Worm (Caenorhabditis elegans) whole organism, young adult: ENCODE results near the gene T19B10.2.

Experiments
- B0336.3 ChIP-seq: fragments of 200-800 bp; sonication (Bioruptor generic); IDR thresholded peaks from 2 replicates; pipeline ENCODE4 v1.3.6; 2022; ENCODE audit warnings: missing genetic modification characterization, missing compliant biosample characterization
- F37B4.10 ChIP-seq: fragments of 200-800 bp; sonication (Bioruptor generic); IDR thresholded peaks from 2 replicates; pipeline ENCODE4 v1.3.6; 2022; ENCODE audit warnings: missing genetic modification characterization, missing compliant biosample characterization
- Y95B8A.8 ChIP-seq: fragments of 200-800 bp; sonication (Bioruptor generic); IDR thresholded peaks from 2 replicates; pipeline ENCODE4 v1.3.6; 2022; ENCODE audit warnings: missing genetic modification reagents, missing genetic modification characterization, missing compliant biosample characterization
- chd-7 ChIP-seq: sonication (generic microtip); optimal IDR thresholded peaks from 2 replicates; lab custom pipeline; 2016; ENCODE audit warnings: mild to moderate bottlenecking, missing genetic modification characterization, moderate library complexity, missing compliant biosample characterization
- dpff-1 ChIP-seq: sonication (generic microtip); optimal IDR thresholded peaks from 2 replicates; lab custom pipeline; 2017; ENCODE audit warnings: mild to moderate bottlenecking, missing genetic modification characterization, missing compliant biosample characterization
- ekl-4 ChIP-seq: fragments of 200-800 bp; sonication (Bioruptor generic); IDR thresholded peaks from 2 replicates; pipeline ENCODE4 v1.3.6; 2022; ENCODE audit warnings: missing genetic modification reagents, missing genetic modification characterization, missing compliant biosample characterization
- gei-17 ChIP-seq: fragments of 200-800 bp; sonication (Bioruptor generic); optimal IDR thresholded peaks from 2 replicates; lab custom pipeline; 2018; ENCODE audit warnings: mild to moderate bottlenecking, missing genetic modification characterization, missing compliant biosample characterization
- lsy-27 ChIP-seq: sonication (generic microtip); optimal IDR thresholded peaks from 2 replicates; lab custom pipeline; 2017; ENCODE audit warnings: missing genetic modification characterization, mild to moderate bottlenecking, missing compliant biosample characterization, antibody characterized with exemption, missing genotype, borderline replicate concordance; ENCODE audit not compliant: insufficient read depth
- madf-8 ChIP-seq: fragments of 200-800 bp; sonication (Bioruptor generic); conservative IDR thresholded peaks from 2 replicates; pipeline ENCODE4 v1.3.6; 2022; ENCODE audit warnings: missing genetic modification reagents, missing genetic modification characterization, missing compliant biosample characterization
- sdz-38 ChIP-seq: sonication (generic microtip); optimal IDR thresholded peaks from 2 replicates; lab custom pipeline; 2016; ENCODE audit warnings: missing genotype, missing genetic modification characterization, missing compliant biosample characterization
- snpc-4 ChIP-seq, 5 experiments: fragments of 150-350 bp in 1 of 5; sonication (generic microtip) in 4 of 5; optimal IDR thresholded peaks; 2 replicates each; lab custom pipeline; 2014 to 2018; ENCODE audit warnings: missing genetic modification characterization in 5 of 5, missing biosample characterization in 3 of 5, antibody characterized with exemption in 2 of 5, mild to moderate bottlenecking in 2 of 5, missing compliant biosample characterization in 2 of 5, missing genotype in 2 of 5, moderate library complexity in 2 of 5, missing genetic modification reagents in 1 of 5

ce11 chrV:11252429-11252828 lies 31.3 kb downstream of the T19B10.2 start, which contains the start of gene srsx-33:
- TF ChIP-seq dpff-1 (tag; lab: Kevin White, UChicago): no peak
- no peak for TF ChIP-seq sdz-38
- no peak for TF ChIP-seq F37B4.10 (GFP tag; lab: Robert Waterston, UW)
- TF ChIP-seq chd-7: no peak
- no peak for TF ChIP-seq gei-17
- no peak for TF ChIP-seq B0336.3
- TF ChIP-seq snpc-4 (GFP tag; optimal IDR thresholded peaks at IDR 0.05; lab: Kevin White, UChicago): no peak
- no peak for TF ChIP-seq snpc-4 (tag; optimal IDR thresholded peaks at IDR 0.05; lab: Kevin White, UChicago)
- no peak for TF ChIP-seq madf-8 (GFP tag; lab: Robert Waterston, UW)
- TF ChIP-seq ekl-4 (GFP tag; lab: Robert Waterston, UW): no peak
- no peak for TF ChIP-seq lsy-27 (tag; lab: Kevin White, UChicago)
- no peak for TF ChIP-seq Y95B8A.8
